Fruit fly (Drosophila melanogaster) whole organism, embryonic: ENCODE measurements around the gene CG10347.

ENCODE experiments used
- Bgb ChIP-seq: fragments of 200-800 bp; sonication (Bioruptor generic); IDR thresholded peaks from 2 replicates; pipeline ENCODE4 v1.3.6; 2022; ENCODE audit warnings: missing biosample characterization, missing genetic modification characterization; ENCODE audit not compliant: partially characterized antibody
- CG11560 ChIP-seq: fragments of 200-800 bp; sonication (Bioruptor generic); IDR thresholded peaks from 3 replicates; pipeline ENCODE4 v1.3.6; 2022; ENCODE audit warnings: missing biosample characterization, missing genetic modification characterization
- CG11695 ChIP-seq: fragments of 200-800 bp; sonication (Bioruptor generic); IDR thresholded peaks from 3 replicates; pipeline ENCODE4 v1.3.6; 2022; ENCODE audit warnings: missing biosample characterization, missing genetic modification characterization
- CG15011 ChIP-seq: fragments of 200-800 bp; sonication (Bioruptor generic); optimal IDR thresholded peaks from 3 replicates; lab custom pipeline; 2018; ENCODE audit warnings: missing biosample characterization, mild to moderate bottlenecking, missing genetic modification characterization
- CG15269 ChIP-seq: fragments of 200-800 bp; sonication (Bioruptor generic); optimal IDR thresholded peaks from 2 replicates; lab custom pipeline; 2018; ENCODE audit warnings: missing biosample characterization, mild to moderate bottlenecking, missing genetic modification characterization, moderate library complexity
- CG17328 ChIP-seq: fragments of 200-800 bp; sonication (Bioruptor generic); IDR thresholded peaks from 2 replicates; pipeline ENCODE4 v1.3.6; 2022; ENCODE audit warnings: missing biosample characterization, missing genetic modification characterization
- CG17359 ChIP-seq: fragments of 200-800 bp; sonication (Bioruptor generic); optimal IDR thresholded peaks from 3 replicates; lab custom pipeline; 2018; ENCODE audit warnings: missing biosample characterization, mild to moderate bottlenecking, missing genetic modification characterization, moderate library complexity
- CG17829 ChIP-seq: fragments of 200-800 bp; optimal IDR thresholded peaks from 2 replicates; lab custom pipeline; 2019; ENCODE audit warnings: missing biosample characterization, mild to moderate bottlenecking, missing genetic modification characterization, moderate library complexity
- CG18599 ChIP-seq: fragments of 200-800 bp; sonication (Bioruptor generic); optimal IDR thresholded peaks from 3 replicates; lab custom pipeline; 2017; ENCODE audit warnings: missing biosample characterization, missing genetic modification characterization, mild to moderate bottlenecking, moderate library complexity, missing genetic modification reagents
- CG2202 ChIP-seq: fragments of 200-800 bp; sonication (Bioruptor generic); optimal IDR thresholded peaks from 2 replicates; lab custom pipeline; 2018; ENCODE audit warnings: missing biosample characterization, mild to moderate bottlenecking, missing genetic modification characterization
- CG2875 ChIP-seq: fragments of 200-800 bp; sonication (Bioruptor generic); optimal IDR thresholded peaks from 2 replicates; lab custom pipeline; 2017; ENCODE audit warnings: missing biosample characterization, mild to moderate bottlenecking, missing genetic modification characterization, missing genetic modification reagents
- CG32532 ChIP-seq: fragments of 200-800 bp; sonication (Bioruptor generic); IDR thresholded peaks from 2 replicates; pipeline ENCODE4 v1.3.6; 2022; ENCODE audit warnings: missing biosample characterization, missing genetic modification characterization
- CG34422 ChIP-seq: fragments of 200-800 bp; sonication (Bioruptor generic); IDR thresholded peaks from 3 replicates; pipeline ENCODE4 v1.3.6; 2022; ENCODE audit warnings: missing biosample characterization, missing genetic modification characterization
- CG4707 ChIP-seq: fragments of 200-800 bp; sonication (Bioruptor generic); optimal IDR thresholded peaks from 2 replicates; lab custom pipeline; 2018; ENCODE audit warnings: missing biosample characterization, mild to moderate bottlenecking, missing genetic modification characterization, moderate library complexity
- CG6791 ChIP-seq: fragments of 200-800 bp; sonication (Bioruptor generic); IDR thresholded peaks from 3 replicates; pipeline ENCODE4 v1.3.6; 2022; ENCODE audit warnings: missing biosample characterization, missing genetic modification characterization; ENCODE audit not compliant: partially characterized antibody
- CG7963 ChIP-seq: fragments of 200-800 bp; sonication (Bioruptor generic); IDR thresholded peaks from 3 replicates; pipeline ENCODE4 v1.3.6; 2022; ENCODE audit warnings: missing biosample characterization, missing genetic modification characterization; ENCODE audit not compliant: partially characterized antibody
- CG8388 ChIP-seq: fragments of 200-800 bp; sonication (Bioruptor generic); optimal IDR thresholded peaks from 2 replicates; lab custom pipeline; 2019; ENCODE audit warnings: missing biosample characterization, mild to moderate bottlenecking, missing genetic modification characterization, moderate library complexity
- CG9437 ChIP-seq: fragments of 200-800 bp; sonication (Bioruptor generic); optimal IDR thresholded peaks from 2 replicates; lab custom pipeline; 2018; ENCODE audit warnings: missing biosample characterization, mild to moderate bottlenecking, missing genetic modification characterization
- CG9817 ChIP-seq: fragments of 200-800 bp; sonication (Bioruptor generic); optimal IDR thresholded peaks from 2 replicates; lab custom pipeline; 2018; ENCODE audit warnings: missing biosample characterization, mild to moderate bottlenecking, missing genetic modification characterization, moderate library complexity
- CHES-1-like ChIP-seq: fragments of 200-800 bp; sonication (Bioruptor generic); optimal IDR thresholded peaks from 2 replicates; lab custom pipeline; 2016; ENCODE audit warnings: missing biosample characterization, missing genetic modification characterization
- Doc3 ChIP-seq: fragments of 200-800 bp; sonication (Bioruptor generic); IDR thresholded peaks from 3 replicates; pipeline ENCODE4 v1.3.6; 2022; ENCODE audit warnings: missing biosample characterization, missing genetic modification characterization; ENCODE audit not compliant: partially characterized antibody
- E2f2 ChIP-seq: fragments of 200-800 bp; sonication (Bioruptor generic); IDR thresholded peaks from 2 replicates; pipeline ENCODE4 v1.3.6; 2022; ENCODE audit warnings: missing biosample characterization, missing genetic modification characterization
- Fer1 ChIP-seq: fragments of 200-800 bp; sonication (Bioruptor generic); optimal IDR thresholded peaks from 2 replicates; lab custom pipeline; 2017; ENCODE audit warnings: missing biosample characterization, mild to moderate bottlenecking, missing genetic modification characterization
- Gug ChIP-seq: fragments of 200-800 bp; sonication (Bioruptor generic); IDR thresholded peaks from 4 replicates; pipeline ENCODE4 v1.3.6; 2022; ENCODE audit warnings: missing biosample characterization, missing genetic modification characterization
- HLH4C ChIP-seq: fragments of 200-800 bp; sonication (Bioruptor generic); IDR thresholded peaks from 3 replicates; pipeline ENCODE4 v1.3.6; 2022; ENCODE audit warnings: missing biosample characterization, missing genetic modification characterization; ENCODE audit not compliant: partially characterized antibody
- HLH54F ChIP-seq: fragments of 200-800 bp; sonication (Bioruptor generic); optimal IDR thresholded peaks from 3 replicates; lab custom pipeline; 2016; ENCODE audit warnings: missing biosample characterization, missing genetic modification characterization
- Hand ChIP-seq: fragments of 200-800 bp; sonication (Bioruptor generic); optimal IDR thresholded peaks from 2 replicates; lab custom pipeline; 2017; ENCODE audit warnings: mild to moderate bottlenecking, missing biosample characterization, missing genetic modification reagents, missing genetic modification characterization
- Lim3 ChIP-seq: fragments of 200-800 bp; sonication (Bioruptor generic); IDR thresholded peaks from 2 replicates; pipeline ENCODE4 v1.3.6; 2022; ENCODE audit warnings: missing biosample characterization, missing genetic modification characterization
- Mrtf ChIP-seq: fragments of 200-800 bp; sonication (Bioruptor generic); IDR thresholded peaks from 3 replicates; pipeline ENCODE4 v1.3.6; 2022; ENCODE audit warnings: missing biosample characterization, missing genetic modification characterization
- NC2β ChIP-seq: fragments of 200-800 bp; sonication (Bioruptor generic); optimal IDR thresholded peaks from 2 replicates; lab custom pipeline; 2016; ENCODE audit warnings: missing biosample characterization, missing genetic modification characterization
- NFAT ChIP-seq: fragments of 200-800 bp; sonication (Bioruptor generic); IDR thresholded peaks from 2 replicates; pipeline ENCODE4 v1.3.6; 2022; ENCODE audit warnings: missing biosample characterization, missing genetic modification characterization
- Nf-YC ChIP-seq: fragments of 200-800 bp; optimal IDR thresholded peaks from 3 replicates; lab custom pipeline; 2019; ENCODE audit warnings: missing biosample characterization, mild to moderate bottlenecking, missing genetic modification characterization, moderate library complexity
- az2 ChIP-seq: fragments of 200-800 bp; sonication (Bioruptor generic); optimal IDR thresholded peaks from 3 replicates; lab custom pipeline; 2016; ENCODE audit warnings: missing biosample characterization, missing genetic modification characterization
- danr ChIP-seq: fragments of 200-800 bp; sonication (Bioruptor generic); IDR thresholded peaks from 2 replicates; pipeline ENCODE4 v1.3.6; 2022; ENCODE audit warnings: missing biosample characterization, missing genetic modification characterization
- ems ChIP-seq: fragments of 200-800 bp; sonication (Bioruptor generic); optimal IDR thresholded peaks from 3 replicates; lab custom pipeline; 2016; ENCODE audit warnings: missing biosample characterization, missing genetic modification characterization
- p53 ChIP-seq: fragments of 200-800 bp; sonication (Bioruptor generic); optimal IDR thresholded peaks from 2 replicates; lab custom pipeline; 2016; ENCODE audit warnings: missing biosample characterization, missing genetic modification characterization
- peb ChIP-seq: fragments of 200-800 bp; sonication (Bioruptor generic); IDR thresholded peaks from 2 replicates; pipeline ENCODE4 v1.3.6; 2022; ENCODE audit warnings: missing biosample characterization, missing genetic modification characterization
- pros ChIP-seq: fragments of 200-800 bp; sonication (Bioruptor generic); optimal IDR thresholded peaks from 3 replicates; lab custom pipeline; 2019; ENCODE audit warnings: missing biosample characterization, mild to moderate bottlenecking, missing genetic modification characterization, moderate library complexity
- sc ChIP-seq, 3 experiments: fragments of >200 bp in 2 of 3; fragments of 200-800 bp in 1 of 3; sonication (Bioruptor generic) in 1 of 3; optimal IDR thresholded peaks; 2 replicates in 2 of 3; 3 replicates in 1 of 3; lab custom pipeline; 2017; ENCODE audit warnings: mild to moderate bottlenecking in 1 of 3, missing biosample characterization in 1 of 3, missing genetic modification characterization in 1 of 3, missing genetic modification reagents in 1 of 3
- sna ChIP-seq: fragments of 200-800 bp; sonication (Bioruptor generic); IDR thresholded peaks from 2 replicates; pipeline ENCODE4 v1.3.6; 2022; ENCODE audit warnings: missing biosample characterization, missing genetic modification characterization; ENCODE audit not compliant: partially characterized antibody
- sr ChIP-seq: fragments of 200-800 bp; sonication (Bioruptor generic); IDR thresholded peaks from 3 replicates; pipeline ENCODE4 v1.3.6; 2022; ENCODE audit warnings: missing biosample characterization, missing genetic modification characterization
- stwl ChIP-seq: fragments of 200-800 bp; sonication (Bioruptor generic); optimal IDR thresholded peaks from 3 replicates; lab custom pipeline; 2018; ENCODE audit warnings: missing biosample characterization, mild to moderate bottlenecking, missing genetic modification characterization, moderate library complexity
- tll ChIP-seq, 2 experiments: fragments of 200-800 bp in 1 of 2; fragments of >200 bp in 1 of 2; sonication (Bioruptor generic) in 1 of 2; optimal IDR thresholded peaks; 2 replicates each; lab custom pipeline; 2017 to 2019; ENCODE audit warnings: missing biosample characterization in 2 of 2, missing genetic modification characterization in 2 of 2, mild to moderate bottlenecking in 1 of 2, moderate library complexity in 1 of 2
- toy ChIP-seq: fragments of 200-800 bp; sonication (Bioruptor generic); IDR thresholded peaks from 2 replicates; pipeline ENCODE4 v1.3.6; 2022; ENCODE audit warnings: missing biosample characterization, missing genetic modification characterization
- trem ChIP-seq: fragments of 200-800 bp; optimal IDR thresholded peaks from 3 replicates; lab custom pipeline; 2019; ENCODE audit warnings: missing biosample characterization, mild to moderate bottlenecking, missing genetic modification characterization, moderate library complexity
- wek ChIP-seq: fragments of 200-800 bp; sonication (Bioruptor generic); optimal IDR thresholded peaks from 3 replicates; lab custom pipeline; 2018; ENCODE audit warnings: missing biosample characterization, mild to moderate bottlenecking, missing genetic modification characterization, moderate library complexity

CG10347 gene

DNA sequence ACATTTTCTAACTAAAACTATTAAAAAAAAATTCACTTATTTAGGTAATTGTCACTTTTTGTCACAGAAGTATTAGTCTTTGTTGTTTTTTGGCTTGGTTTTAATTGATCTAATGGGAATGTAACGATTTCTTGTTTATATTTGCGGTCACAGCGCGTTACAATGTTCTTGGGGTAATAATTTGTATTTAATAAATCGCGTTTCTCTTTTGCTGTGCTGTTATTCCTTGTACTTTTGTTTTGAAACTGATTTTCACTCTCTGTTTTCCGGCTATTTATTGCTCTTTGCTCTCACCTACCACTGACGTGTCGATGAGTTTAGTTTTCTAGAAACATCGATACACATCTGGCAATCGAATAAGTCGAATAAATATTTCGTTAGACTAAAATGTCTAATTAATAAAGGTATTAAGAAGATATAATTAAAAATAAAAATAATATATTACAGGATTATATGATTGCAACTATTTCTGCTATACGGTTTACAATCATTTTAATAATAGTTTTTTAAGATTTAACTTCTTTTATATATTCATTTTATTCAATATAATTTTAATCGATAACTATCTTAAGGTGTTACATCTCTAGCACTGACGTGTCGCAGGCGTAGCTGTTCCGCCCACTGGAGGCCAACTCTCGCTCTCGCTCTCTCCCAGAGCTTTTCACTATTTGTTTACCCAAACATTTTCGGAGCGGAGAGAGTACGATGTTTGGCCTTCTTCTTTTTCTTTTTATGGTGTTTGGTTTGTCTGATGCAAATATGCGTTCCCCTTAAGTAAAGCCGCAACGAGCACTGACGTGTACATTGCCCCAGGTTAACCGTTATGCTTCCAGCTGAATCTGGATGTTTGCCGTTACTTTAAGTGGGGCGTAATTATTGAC lies 47.6 kb downstream of the CG10347 start, which contains the start of gene Hsc70-3:
Hsc70-3 (minus strand) TSS at position 251 of the 881 bp plus-strand sequence.
- TF ChIP-seq trem (peak; percentile 29), wek (GFP tag; lab: Kevin White, UChicago) (peak; percentile 71), CG11695 (GFP tag; lab: Robert Waterston, UW) (0 out of 3 replicates have a peak, but pooled peaks have one; percentile 18), CG2875 (GFP tag; lab: Kevin White, UChicago) (peak; percentile 81), CG17328 (peak; percentile 58), peb (GFP tag; lab: Robert Waterston, UW) (no peak), HLH54F (GFP tag; lab: Kevin White, UChicago) (no peak), pros (GFP tag; lab: Kevin White, UChicago) (peak; percentile 66), CG32532 (GFP tag; lab: Robert Waterston, UW) (0 out of 2 replicates have a peak, but pooled peaks have one; percentile 13), CG7963 (GFP tag; lab: Robert Waterston, UW) (peak; percentile 48; the same call in 1 of the 3 replicates), Mrtf (GFP tag; lab: Robert Waterston, UW) (no peak), E2f2 (GFP tag; lab: Robert Waterston, UW) (0 out of 2 replicates have a peak, but pooled peaks have one; percentile 8), stwl (tag; lab: Kevin White, UChicago) (peak; percentile 49), Bgb (peak; percentile 56; the same call in 1 of the 2 replicates), p53 (GFP tag; lab: Kevin White, UChicago) (no peak), Lim3 (GFP tag; lab: Robert Waterston, UW) (no peak), CG34422 (GFP tag; lab: Robert Waterston, UW) (no peak), HLH4C (GFP tag; lab: Robert Waterston, UW) (peak; percentile 67), CG17829 (tag; lab: Kevin White, UChicago) (peak; percentile 46), CG9437 (GFP tag; lab: Kevin White, UChicago) (no peak), CG15011 (GFP tag; lab: Kevin White, UChicago) (no peak), ems (GFP tag; lab: Kevin White, UChicago) (no peak), CG17359 (tag; lab: Kevin White, UChicago) (peak; percentile 77), CG9817 (tag; lab: Kevin White, UChicago) (no peak), CG6791 (0 out of 3 replicates have a peak, but pooled peaks have one; percentile 49), Gug (GFP tag; lab: Robert Waterston, UW) (no peak), az2 (GFP tag; lab: Kevin White, UChicago) (peak; percentile 7), CG2202 (tag; lab: Kevin White, UChicago) (peak; percentile 64), sr (peak; percentile 86), sna (GFP tag; lab: Robert Waterston, UW) (peak; percentile 79; the same call in 1 of the 2 replicates), Doc3 (GFP tag; lab: Robert Waterston, UW) (peak; percentile 78; the same call in 2 of the 3 replicates), NC2β (GFP tag; lab: Kevin White, UChicago) (peak; percentile 36), CG4707 (GFP tag; lab: Kevin White, UChicago) (peak; percentile 77), tll (GFP tag; optimal IDR thresholded peaks at IDR 0.05; lab: Kevin White, UChicago) (peak in 1 of 2 experiments; percentile 2), CG8388 (no peak), NFAT (no peak), Fer1 (GFP tag; lab: Kevin White, UChicago) (peak; percentile 0), CG15269 (peak; percentile 13), danr (GFP tag; lab: Robert Waterston, UW) (no peak), CG11560 (tag; lab: Robert Waterston, UW) (peak; percentile 98), CG18599 (peak; percentile 4), toy (GFP tag; lab: Robert Waterston, UW) (no peak), Nf-YC (tag; lab: Kevin White, UChicago) (peak; percentile 77), CHES-1-like (no peak), Hand (GFP tag; lab: Kevin White, UChicago) (peak; percentile 9), sc (optimal IDR thresholded peaks at IDR 0.05; lab: Kevin White, UChicago) (no peak), sc (GFP tag; optimal IDR thresholded peaks at IDR 0.05; lab: Kevin White, UChicago) (peak; percentile 41)
